Worm (Caenorhabditis elegans): Measurements from ENCODE around the gene F46F5.13.

The F46F5.13 gene

DNA sequence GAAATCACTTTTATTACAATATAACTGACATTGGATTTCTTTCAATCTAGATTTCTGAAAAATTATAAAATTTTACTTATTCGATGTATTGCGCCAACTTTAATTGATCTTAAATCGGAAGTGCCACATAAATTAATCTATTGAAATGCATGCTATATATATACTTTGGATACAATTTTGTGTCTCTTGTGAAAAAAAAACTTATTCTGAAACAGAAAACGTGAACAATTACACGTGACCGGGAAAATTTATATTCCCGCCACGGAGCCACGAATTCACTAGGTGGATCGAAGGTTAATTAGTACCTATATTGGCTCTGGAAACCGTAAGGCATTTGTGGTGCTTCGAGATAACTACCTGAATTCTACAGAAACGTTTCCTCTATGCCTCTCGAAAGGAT is 3.4 kb upstream of the F46F5.13 start, which contains the start of gene F46F5.14:
Gene F46F5.14, plus strand, starts transcription at position 301 of the 400 bp plus-strand sequence.
- TF ChIP-seq T23F11.4 (GFP tag; optimal IDR thresholded peaks at IDR 0.05) (no peak), mec-3 (tag; optimal IDR thresholded peaks at IDR 0.05; ENCODE audit: borderline replicate concordance) (no peak), che-1 (tag; optimal IDR thresholded peaks at IDR 0.05) (no peak), syd-9 (tag; optimal IDR thresholded peaks at IDR 0.05) (no peak)

- TF ChIP-seq ztf-16 (tag; optimal IDR thresholded peaks at IDR 0.05) (no peak), tbx-7 (tag; optimal IDR thresholded peaks at IDR 0.05) (no peak), pha-4 (tag; optimal IDR thresholded peaks at IDR 0.05) (no peak), hlh-15 (tag; optimal IDR thresholded peaks at IDR 0.05) (no peak), zip-5 (tag; optimal IDR thresholded peaks at IDR 0.05) (no peak), sox-4 (tag; optimal IDR thresholded peaks at IDR 0.05) (no peak)
Observed at ce11 chrII:808457-808856, 5.3 kb downstream of the F46F5.13 start, which contains the start of gene F46F5.11. Gene F46F5.11 (plus strand): TSS chrII:808757.

- TF ChIP-seq eyg-1 (tag; optimal IDR thresholded peaks at IDR 0.05) (no peak), nfya-1 (tag; optimal IDR thresholded peaks at IDR 0.05) (no peak), unc-55 (GFP tag; optimal IDR thresholded peaks at IDR 0.05) (no peak), hlh-13 (GFP tag; optimal IDR thresholded peaks at IDR 0.05) (no peak), ceh-9 (tag; optimal IDR thresholded peaks at IDR 0.05) (no peak), elt-2 (tag; optimal IDR thresholded peaks at IDR 0.05) (no peak), ceh-14 (tag; optimal IDR thresholded peaks at IDR 0.05) (no peak), C38D4.7 (GFP tag; optimal IDR thresholded peaks at IDR 0.05) (no peak), unc-86 (tag; optimal IDR thresholded peaks at IDR 0.05) (no peak), ceh-30 (tag; optimal IDR thresholded peaks at IDR 0.05) (no peak), rnt-1 (tag; optimal IDR thresholded peaks at IDR 0.05) (no peak)
Observed at ce11 chrII:812917-813316, 9.8 kb downstream of the F46F5.13 start, which contains the start of gene F46F5.5. Gene F46F5.5 (minus strand): TSS chrII:813017.

DNA sequence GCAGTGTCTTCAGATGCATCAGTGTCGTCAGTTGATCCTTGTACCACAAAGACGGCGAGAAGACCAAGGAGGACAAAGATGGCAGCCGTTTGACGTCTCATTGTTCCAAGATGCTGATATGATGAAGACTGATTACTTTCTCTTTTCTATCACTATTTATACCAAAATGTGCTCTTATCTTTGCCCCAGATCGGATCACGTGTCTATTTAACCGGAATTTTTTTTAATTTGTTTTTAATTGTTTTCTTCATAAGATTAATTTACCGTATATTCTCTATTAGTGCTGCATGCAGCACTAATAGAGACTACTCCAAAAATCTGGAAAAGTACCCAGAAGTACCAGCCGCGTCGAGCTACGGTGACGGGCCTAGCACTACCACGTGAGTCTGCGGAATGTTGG is 11.6 kb downstream of the F46F5.13 start, which contains the start of gene msrp-3:
Gene msrp-3, minus strand, starts transcription at position 101 of the 400 bp plus-strand sequence.
- no peak for TF ChIP-seq mec-3 (tag; optimal IDR thresholded peaks at IDR 0.05; ENCODE audit: borderline replicate concordance)
- no peak for TF ChIP-seq unc-55 (GFP tag; optimal IDR thresholded peaks at IDR 0.05)
- TF ChIP-seq ceh-24 (tag; optimal IDR thresholded peaks at IDR 0.05): no peak
- TF ChIP-seq ceh-48 (tag; optimal IDR thresholded peaks at IDR 0.05): no peak
- TF ChIP-seq ceh-6 (GFP tag; optimal IDR thresholded peaks at IDR 0.05): no peak
- TF ChIP-seq ceh-34 (tag; optimal IDR thresholded peaks at IDR 0.05): no peak
- no peak for TF ChIP-seq T23F11.4 (GFP tag; optimal IDR thresholded peaks at IDR 0.05)
- no peak for TF ChIP-seq ceh-30 (tag; optimal IDR thresholded peaks at IDR 0.05)
- no peak for TF ChIP-seq pax-1 (tag; optimal IDR thresholded peaks at IDR 0.05)
- TF ChIP-seq ceh-31 (tag; optimal IDR thresholded peaks at IDR 0.05): no peak
- no peak for TF ChIP-seq odd-2 (tag; optimal IDR thresholded peaks at IDR 0.05)
- no peak for TF ChIP-seq ceh-9 (tag; optimal IDR thresholded peaks at IDR 0.05)
- no peak for TF ChIP-seq K02D7.2 (tag; optimal IDR thresholded peaks at IDR 0.05)
- no peak for TF ChIP-seq madf-2 (tag; optimal IDR thresholded peaks at IDR 0.05)
- TF ChIP-seq rnt-1 (tag; optimal IDR thresholded peaks at IDR 0.05): no peak
- TF ChIP-seq gmeb-2 (tag; optimal IDR thresholded peaks at IDR 0.05): no peak
- no peak for TF ChIP-seq nfya-1 (tag; optimal IDR thresholded peaks at IDR 0.05)
- TF ChIP-seq C08G9.2 (tag; optimal IDR thresholded peaks at IDR 0.05): no peak

DNA sequence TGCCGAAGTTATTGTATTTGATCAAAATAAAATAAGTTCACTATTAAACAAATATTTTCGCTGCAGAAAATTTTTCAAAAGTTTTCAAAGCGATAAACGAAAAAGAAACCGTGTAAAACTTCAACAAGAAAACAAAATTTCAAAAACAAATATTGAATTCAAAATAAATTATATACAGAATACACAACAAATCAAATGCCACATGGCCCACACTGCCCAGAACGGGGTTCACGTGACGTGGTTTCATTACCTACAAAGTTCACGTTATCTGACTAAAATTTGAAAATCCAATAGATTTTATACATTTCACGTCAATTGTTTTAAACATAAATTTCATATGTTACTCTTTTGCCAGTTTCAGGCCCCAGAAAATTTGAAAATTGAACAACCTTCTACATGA is 17.4 kb downstream of the F46F5.13 start, which contains the start of gene F46F5.7:
Gene F46F5.7, minus strand, starts transcription at position 101 of the 400 bp plus-strand sequence.
- no peak for TF ChIP-seq ceh-30 (tag; optimal IDR thresholded peaks at IDR 0.05)

- no peak for TF ChIP-seq fkh-6 (tag; optimal IDR thresholded peaks at IDR 0.05)
- TF ChIP-seq unc-42 (tag; optimal IDR thresholded peaks at IDR 0.05): no peak
- no peak for TF ChIP-seq fkh-10 (GFP tag; optimal IDR thresholded peaks at IDR 0.05)
- no peak for TF ChIP-seq K09A11.1 (tag; optimal IDR thresholded peaks at IDR 0.05; ENCODE audit: insufficient read depth)
- TF ChIP-seq pag-3 (tag; optimal IDR thresholded peaks at IDR 0.05; ENCODE audit: borderline replicate concordance): no peak
- no peak for TF ChIP-seq ama-1 (optimal IDR thresholded peaks at IDR 0.05)
- no peak for TF ChIP-seq lin-11 (tag; optimal IDR thresholded peaks at IDR 0.05)
- TF ChIP-seq odd-2 (tag; optimal IDR thresholded peaks at IDR 0.05): no peak
- TF ChIP-seq gmeb-2 (tag; optimal IDR thresholded peaks at IDR 0.05): no peak
- no peak for TF ChIP-seq dve-1 (tag; optimal IDR thresholded peaks at IDR 0.05)
- TF ChIP-seq ztf-16 (tag; optimal IDR thresholded peaks at IDR 0.05): no peak
- TF ChIP-seq unc-86 (tag; optimal IDR thresholded peaks at IDR 0.05): no peak
- no peak for TF ChIP-seq ceh-34 (tag; optimal IDR thresholded peaks at IDR 0.05)
- no peak for TF ChIP-seq dmd-4 (tag; optimal IDR thresholded peaks at IDR 0.05; ENCODE audit: borderline replicate concordance)
- no peak for TF ChIP-seq ceh-30 (tag; optimal IDR thresholded peaks at IDR 0.05)
- TF ChIP-seq che-1 (tag; optimal IDR thresholded peaks at IDR 0.05): no peak
Observed at ce11 chrII:821514-821913, 18.4 kb downstream of the F46F5.13 start, which contains the start of gene F46F5.8. Gene F46F5.8 (minus strand): TSS chrII:821614.

Data from whole organism, late embryonic.